Fruit fly (Drosophila melanogaster) S2 (cell line): ENCODE data around the gene wdb.

ENCODE experiments used
- CG8478 ChIP-seq: fragments of >200 bp; optimal IDR thresholded peaks from 2 replicates; lab custom pipeline; 2018
- CTCF ChIP-seq, 2 experiments: fragments of >200 bp; optimal IDR thresholded peaks; 2 replicates each; lab custom pipeline; 2018

DNA sequence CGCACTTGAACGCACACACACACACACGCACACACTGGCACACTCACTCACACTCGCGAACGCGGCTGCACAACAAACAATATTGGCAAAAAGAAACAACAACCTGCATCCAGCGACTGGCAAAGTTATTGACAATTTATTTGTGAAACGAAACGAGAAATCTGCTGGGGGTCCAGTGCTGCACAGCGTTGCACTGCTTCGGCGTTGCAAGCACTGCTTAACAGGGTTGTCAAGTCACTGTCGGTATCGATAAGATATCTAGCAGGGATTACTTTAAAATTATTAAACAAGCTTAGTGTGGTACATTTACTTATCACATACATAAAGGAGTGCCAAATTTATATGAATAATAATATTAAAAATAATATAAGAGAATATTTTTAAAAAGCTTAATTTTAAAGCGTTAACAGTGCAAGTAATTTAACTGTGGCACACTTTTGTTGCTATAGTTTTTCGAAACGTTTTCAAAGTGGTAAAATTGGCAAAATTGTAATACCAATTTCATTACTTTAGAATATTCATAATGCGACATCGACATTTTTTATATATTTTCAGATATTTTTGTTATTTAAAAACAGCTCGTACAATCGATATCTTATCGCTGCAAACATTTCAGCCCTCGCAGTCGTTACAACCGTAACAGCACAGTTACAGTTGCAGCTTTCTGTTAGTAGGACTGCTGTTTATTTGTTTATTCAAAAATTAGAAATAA is 25.3 kb upstream of the wdb start, which contains the start of the genes dsd and Tusp:
- TF ChIP-seq CTCF (optimal IDR thresholded peaks at IDR 0.05; lab: Kevin White, UChicago) (no peak), CG8478 (lab: Kevin White, UChicago) (no peak)
